Worm (Caenorhabditis elegans): ENCODE results near the gene C11G6.2.

DNA sequence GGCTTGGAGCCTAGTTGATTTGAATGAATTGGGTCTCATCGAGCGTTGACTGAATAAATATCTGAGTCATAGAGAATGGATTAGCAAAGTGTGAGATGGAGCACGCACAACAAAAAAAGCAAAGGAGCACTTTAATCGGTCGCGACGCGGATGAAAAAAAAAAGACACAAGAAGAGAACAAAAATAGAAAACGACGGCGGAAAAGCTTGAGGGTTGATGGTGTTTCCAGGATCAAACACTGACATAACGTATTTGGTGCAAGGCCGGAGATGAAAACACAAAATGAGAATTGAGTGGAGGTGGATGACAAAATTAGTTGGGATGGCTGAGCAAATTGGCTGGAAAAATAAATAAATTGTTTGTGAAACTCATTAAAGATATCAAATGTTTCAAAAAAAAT, 35.5 kb upstream of the C11G6.2 start, which contains the start of gene F52E10.4:
- TF ChIP-seq madf-10 (tag; optimal IDR thresholded peaks at IDR 0.05) (no peak), dpl-1 (GFP tag; optimal IDR thresholded peaks at IDR 0.05) (no peak), rec-8 (tag; optimal IDR thresholded peaks at IDR 0.05) (no peak), him-1 (tag; optimal IDR thresholded peaks at IDR 0.05) (no peak), efl-1 (GFP tag; optimal IDR thresholded peaks at IDR 0.05) (no peak), ama-1 (optimal IDR thresholded peaks at IDR 0.05) (no peak), ama-1 (GFP tag; optimal IDR thresholded peaks at IDR 0.05) (no peak), Y79H2A.3 (GFP tag; conservative IDR thresholded peaks at IDR 0.05) (no peak), dpff-1 (tag; optimal IDR thresholded peaks at IDR 0.05) (no peak), D2030.7 (GFP tag; IDR thresholded peaks at IDR 0.05) (no peak), Y56A3A.18 (GFP tag; IDR thresholded peaks at IDR 0.05) (no peak), let-526 (GFP tag; IDR thresholded peaks at IDR 0.05) (no peak)

Data from whole organism, young adult.